Worm (Caenorhabditis elegans) whole organism, L4 larva: ENCODE results near the gene Y38C1AA.12.

Experiments
- R02D3.7 ChIP-seq: fragments of 150-350 bp; sonication (generic microtip); optimal IDR thresholded peaks from 3 replicates; lab custom pipeline; 2014; ENCODE audit warnings: missing biosample characterization, missing genetic modification characterization
- ceh-62 ChIP-seq: sonication (generic microtip); optimal IDR thresholded peaks from 2 replicates; lab custom pipeline; 2017; ENCODE audit warnings: missing biosample characterization, missing genetic modification characterization
- lin-15B ChIP-seq: fragments of 150-350 bp; sonication (generic microtip); optimal IDR thresholded peaks from 3 replicates; lab custom pipeline; 2014; ENCODE audit warnings: missing biosample characterization, missing genetic modification characterization
- pha-4 ChIP-seq, 2 experiments: fragments of 150-350 bp in 1 of 2; fragments of 200-800 bp in 1 of 2; sonication (Bioruptor generic) in 1 of 2; IDR thresholded peaks in 1 of 2; optimal IDR thresholded peaks in 1 of 2; 2 replicates each; pipeline versions ENCODE4 v1.3.6 to Lab custom; 2014 to 2022; ENCODE audit warnings: missing genetic modification characterization in 2 of 2, missing genetic modification reagents in 2 of 2, missing biosample characterization in 1 of 2, missing compliant biosample characterization in 1 of 2
- set-16 ChIP-seq: fragments of 200-800 bp; sonication (Bioruptor generic); IDR thresholded peaks from 2 replicates; pipeline ENCODE4 v1.3.6; 2022; ENCODE audit warnings: missing genetic modification reagents, missing genetic modification characterization, missing compliant biosample characterization
- snpc-4 ChIP-seq: fragments of 150-350 bp; optimal IDR thresholded peaks from 2 replicates; lab custom pipeline; 2014; ENCODE audit warnings: missing biosample characterization, missing genetic modification characterization
- zag-1 ChIP-seq: fragments of 150-350 bp; optimal IDR thresholded peaks from 2 replicates; lab custom pipeline; 2014; ENCODE audit warnings: missing biosample characterization, missing genetic modification characterization

ce11 chrIV:177487-177886 is 14.6 kb upstream of the Y38C1AA.12 start:
- no peak for TF ChIP-seq R02D3.7
- TF ChIP-seq set-16 (GFP tag; lab: Robert Waterston, UW) = no peak
- no peak for TF ChIP-seq lin-15B (tag; lab: Kevin White, UChicago)
- TF ChIP-seq ceh-62 = no peak
- no peak for TF ChIP-seq zag-1
- TF ChIP-seq pha-4 (GFP tag; IDR thresholded peaks at IDR 0.05; lab: Robert Waterston, UW) = no peak
- no peak for TF ChIP-seq pha-4 (tag; optimal IDR thresholded peaks at IDR 0.05; lab: Kevin White, UChicago)
- no peak for TF ChIP-seq snpc-4 (tag; lab: Kevin White, UChicago)
